Fruit fly (Drosophila melanogaster) whole organism, embryonic: ENCODE measurements around the gene CG4594.

ENCODE experiments used
- Ada2b ChIP-seq: fragments of 200-800 bp; sonication (Bioruptor generic); IDR thresholded peaks from 2 replicates; pipeline ENCODE4 v1.3.6; 2022; ENCODE audit warnings: missing biosample characterization, missing genetic modification characterization
- CG1024 ChIP-seq: fragments of 200-800 bp; sonication (Bioruptor generic); IDR thresholded peaks from 2 replicates; pipeline ENCODE4 v1.3.6; 2022; ENCODE audit warnings: missing biosample characterization, missing genetic modification characterization
- CG10431 ChIP-seq: fragments of 200-800 bp; sonication (Bioruptor generic); optimal IDR thresholded peaks from 3 replicates; lab custom pipeline; 2018; ENCODE audit warnings: missing biosample characterization, mild to moderate bottlenecking, missing genetic modification characterization
- CG10654 ChIP-seq: fragments of 200-800 bp; sonication (Bioruptor generic); optimal IDR thresholded peaks from 2 replicates; lab custom pipeline; 2016; ENCODE audit warnings: missing biosample characterization, missing genetic modification characterization
- CG10959 ChIP-seq: fragments of 200-800 bp; sonication (Bioruptor generic); IDR thresholded peaks from 2 replicates; pipeline ENCODE4 v1.3.6; 2022; ENCODE audit warnings: missing biosample characterization, missing genetic modification characterization
- CG11247 ChIP-seq: fragments of 200-800 bp; sonication (Bioruptor generic); IDR thresholded peaks from 2 replicates; pipeline ENCODE4 v1.3.6; 2022; ENCODE audit warnings: missing biosample characterization, missing genetic modification characterization
- CG11504 ChIP-seq: fragments of 200-800 bp; sonication (Bioruptor generic); optimal IDR thresholded peaks from 3 replicates; lab custom pipeline; 2019; ENCODE audit warnings: missing biosample characterization, mild to moderate bottlenecking, missing genetic modification characterization, moderate library complexity
- CG12391 ChIP-seq: fragments of 200-800 bp; sonication (Bioruptor generic); optimal IDR thresholded peaks from 3 replicates; lab custom pipeline; 2018; ENCODE audit warnings: missing biosample characterization, mild to moderate bottlenecking, missing genetic modification characterization, moderate library complexity
- CG12769 ChIP-seq: fragments of 200-800 bp; sonication (Bioruptor generic); optimal IDR thresholded peaks from 2 replicates; lab custom pipeline; 2019; ENCODE audit warnings: missing biosample characterization, mild to moderate bottlenecking, missing genetic modification characterization, moderate library complexity
- CG13296 ChIP-seq: fragments of 200-800 bp; sonication (Bioruptor generic); optimal IDR thresholded peaks from 3 replicates; lab custom pipeline; 2018; ENCODE audit warnings: missing biosample characterization, mild to moderate bottlenecking, missing genetic modification characterization
- CG14965 ChIP-seq: fragments of 200-800 bp; sonication (Bioruptor generic); optimal IDR thresholded peaks from 2 replicates; lab custom pipeline; 2016; ENCODE audit warnings: missing biosample characterization, missing genetic modification characterization, borderline replicate concordance
- CG1603 ChIP-seq: fragments of 200-800 bp; sonication (Bioruptor generic); optimal IDR thresholded peaks from 2 replicates; lab custom pipeline; 2019; ENCODE audit warnings: missing biosample characterization, mild to moderate bottlenecking, missing genetic modification characterization, moderate library complexity
- CG17829 ChIP-seq: fragments of 200-800 bp; optimal IDR thresholded peaks from 2 replicates; lab custom pipeline; 2019; ENCODE audit warnings: missing biosample characterization, mild to moderate bottlenecking, missing genetic modification characterization, moderate library complexity
- CG17912 ChIP-seq: fragments of 200-800 bp; sonication (Bioruptor generic); optimal IDR thresholded peaks from 2 replicates; lab custom pipeline; 2018; ENCODE audit warnings: missing biosample characterization, mild to moderate bottlenecking, missing genetic modification characterization
- CG4424 ChIP-seq: fragments of 200-800 bp; sonication (Bioruptor generic); optimal IDR thresholded peaks from 3 replicates; lab custom pipeline; 2016; ENCODE audit warnings: missing biosample characterization, missing genetic modification characterization
- CG6175 ChIP-seq: fragments of 200-800 bp; sonication (Bioruptor generic); IDR thresholded peaks from 3 replicates; pipeline ENCODE4 v1.3.6; 2022; ENCODE audit warnings: missing biosample characterization, missing genetic modification characterization
- CG8290 ChIP-seq, 3 experiments: fragments of 200-800 bp; sonication (Bioruptor generic); optimal IDR thresholded peaks; 2 replicates each; lab custom pipeline; 2016 to 2019; ENCODE audit warnings: missing biosample characterization in 3 of 3, missing genetic modification characterization in 3 of 3, mild to moderate bottlenecking in 2 of 3, moderate library complexity in 1 of 3
- CG8478 ChIP-seq: fragments of >200 bp; optimal IDR thresholded peaks from 2 replicates; lab custom pipeline; 2018
- CG9215 ChIP-seq: fragments of 200-800 bp; sonication (Bioruptor generic); IDR thresholded peaks from 2 replicates; pipeline ENCODE4 v1.3.6; 2022; ENCODE audit warnings: missing biosample characterization, missing genetic modification characterization
- CrebB ChIP-seq: fragments of 200-800 bp; sonication (Bioruptor generic); optimal IDR thresholded peaks from 3 replicates; lab custom pipeline; 2018; ENCODE audit warnings: missing biosample characterization, mild to moderate bottlenecking, missing genetic modification characterization
- Dad ChIP-seq: fragments of 200-800 bp; sonication (Bioruptor generic); optimal IDR thresholded peaks from 3 replicates; lab custom pipeline; 2016; ENCODE audit warnings: missing biosample characterization, missing genetic modification characterization
- Dll ChIP-seq: fragments of 200-800 bp; sonication (Bioruptor generic); IDR thresholded peaks from 4 replicates; pipeline ENCODE4 v1.3.6; 2022; ENCODE audit warnings: missing biosample characterization, missing genetic modification characterization; ENCODE audit not compliant: partially characterized antibody
- GATAe ChIP-seq: fragments of 200-800 bp; sonication (Bioruptor generic); conservative IDR thresholded peaks from 2 replicates; pipeline ENCODE4 v1.3.6; 2022; ENCODE audit warnings: missing biosample characterization, missing genetic modification characterization
- Gsc ChIP-seq: fragments of 200-800 bp; sonication (Bioruptor generic); IDR thresholded peaks from 2 replicates; pipeline ENCODE4 v1.3.6; 2022; ENCODE audit warnings: missing biosample characterization, missing genetic modification characterization
- H2.0 ChIP-seq: fragments of 200-800 bp; sonication (Bioruptor generic); IDR thresholded peaks from 2 replicates; pipeline ENCODE4 v1.3.6; 2022; ENCODE audit warnings: missing biosample characterization, missing genetic modification characterization
- Hmr ChIP-seq: fragments of 200-800 bp; sonication (Bioruptor generic); optimal IDR thresholded peaks from 3 replicates; lab custom pipeline; 2017; ENCODE audit warnings: mild to moderate bottlenecking, missing biosample characterization, missing genetic modification reagents, missing genetic modification characterization
- MTF-1 ChIP-seq: fragments of 200-800 bp; sonication (Bioruptor generic); optimal IDR thresholded peaks from 2 replicates; lab custom pipeline; 2018; ENCODE audit warnings: missing biosample characterization, mild to moderate bottlenecking, missing genetic modification characterization, borderline replicate concordance
- Nf-YC ChIP-seq: fragments of 200-800 bp; optimal IDR thresholded peaks from 3 replicates; lab custom pipeline; 2019; ENCODE audit warnings: missing biosample characterization, mild to moderate bottlenecking, missing genetic modification characterization, moderate library complexity
- Poxn ChIP-seq: fragments of 200-800 bp; sonication (Bioruptor generic); IDR thresholded peaks from 2 replicates; pipeline ENCODE4 v1.3.6; 2022; ENCODE audit warnings: missing biosample characterization, missing genetic modification characterization
- Sin3A ChIP-seq: fragments of >200 bp; optimal IDR thresholded peaks from 2 replicates; lab custom pipeline; 2018
- Spps ChIP-seq: fragments of 200-800 bp; sonication (Bioruptor generic); optimal IDR thresholded peaks from 2 replicates; lab custom pipeline; 2018; ENCODE audit warnings: missing biosample characterization, mild to moderate bottlenecking, missing genetic modification characterization
- TFAM ChIP-seq: fragments of 200-800 bp; sonication (Bioruptor generic); optimal IDR thresholded peaks from 2 replicates; lab custom pipeline; 2017; ENCODE audit warnings: missing biosample characterization, missing genetic modification characterization, inconsistent platforms
- Trl ChIP-seq, 3 experiments: fragments of >200 bp in 2 of 3; fragments of 200-800 bp in 1 of 3; sonication (Bioruptor generic) in 1 of 3; optimal IDR thresholded peaks; 2 replicates in 1 of 3; 3 replicates in 2 of 3; lab custom pipeline; 2016 to 2017; ENCODE audit warnings: missing biosample characterization in 1 of 3, missing genetic modification characterization in 1 of 3
- abd-A ChIP-seq: fragments of 200-800 bp; sonication (Bioruptor generic); optimal IDR thresholded peaks from 3 replicates; lab custom pipeline; 2019; ENCODE audit warnings: missing biosample characterization, mild to moderate bottlenecking, missing genetic modification characterization, moderate library complexity
- al ChIP-seq: fragments of 200-800 bp; sonication (Bioruptor generic); IDR thresholded peaks from 2 replicates; pipeline ENCODE4 v1.3.6; 2022; ENCODE audit warnings: missing biosample characterization, missing genetic modification characterization
- bigmax ChIP-seq: fragments of 200-800 bp; sonication (Bioruptor generic); optimal IDR thresholded peaks from 2 replicates; lab custom pipeline; 2018; ENCODE audit warnings: missing biosample characterization, mild to moderate bottlenecking, missing genetic modification characterization
- crp ChIP-seq, 2 experiments: fragments of 200-800 bp; sonication (Bioruptor generic); optimal IDR thresholded peaks; 2 replicates in 1 of 2; 3 replicates in 1 of 2; lab custom pipeline; 2017; ENCODE audit warnings: missing biosample characterization in 2 of 2, missing genetic modification characterization in 2 of 2, mild to moderate bottlenecking in 1 of 2, moderate library complexity in 1 of 2
- disco-r ChIP-seq: fragments of 200-800 bp; sonication (Bioruptor generic); optimal IDR thresholded peaks from 2 replicates; lab custom pipeline; 2016; ENCODE audit warnings: missing biosample characterization, missing genetic modification characterization
- fd96Cb ChIP-seq: fragments of 200-800 bp; sonication (Bioruptor generic); optimal IDR thresholded peaks from 2 replicates; lab custom pipeline; 2018; ENCODE audit warnings: missing biosample characterization, mild to moderate bottlenecking, missing genetic modification characterization, moderate library complexity
- gsb ChIP-seq: fragments of 200-800 bp; sonication (Bioruptor generic); IDR thresholded peaks from 2 replicates; pipeline ENCODE4 v1.3.6; 2022; ENCODE audit warnings: missing biosample characterization, missing genetic modification characterization
- hbn ChIP-seq: fragments of 200-800 bp; sonication (Bioruptor generic); IDR thresholded peaks from 2 replicates; pipeline ENCODE4 v1.3.6; 2022; ENCODE audit warnings: missing biosample characterization, missing genetic modification characterization; ENCODE audit not compliant: partially characterized antibody
- hkb ChIP-seq, 2 experiments: fragments of 200-800 bp in 1 of 2; fragments of >200 bp in 1 of 2; sonication (Bioruptor generic) in 1 of 2; IDR thresholded peaks in 1 of 2; optimal IDR thresholded peaks in 1 of 2; 2 replicates each; pipeline versions ENCODE4 v1.3.6 to Lab custom; 2017 to 2022; ENCODE audit warnings: missing biosample characterization in 1 of 2, missing genetic modification characterization in 1 of 2
- knrl ChIP-seq: fragments of 200-800 bp; sonication (Bioruptor generic); IDR thresholded peaks from 3 replicates; pipeline ENCODE4 v1.3.6; 2022; ENCODE audit warnings: missing biosample characterization, missing genetic modification characterization; ENCODE audit not compliant: partially characterized antibody
- peb ChIP-seq: fragments of 200-800 bp; sonication (Bioruptor generic); IDR thresholded peaks from 2 replicates; pipeline ENCODE4 v1.3.6; 2022; ENCODE audit warnings: missing biosample characterization, missing genetic modification characterization
- pum ChIP-seq: fragments of 200-800 bp; sonication (Bioruptor generic); optimal IDR thresholded peaks from 2 replicates; lab custom pipeline; 2016; ENCODE audit warnings: missing biosample characterization, missing genetic modification characterization
- rib ChIP-seq: fragments of 200-800 bp; sonication (Bioruptor generic); IDR thresholded peaks from 2 replicates; pipeline ENCODE4 v1.3.6; 2022; ENCODE audit warnings: missing biosample characterization, missing genetic modification characterization
- row ChIP-seq: fragments of 200-800 bp; sonication (Bioruptor generic); IDR thresholded peaks from 3 replicates; pipeline ENCODE4 v1.3.6; 2022; ENCODE audit warnings: missing biosample characterization, missing genetic modification characterization
- sima ChIP-seq: fragments of 200-800 bp; sonication (Bioruptor generic); optimal IDR thresholded peaks from 2 replicates; lab custom pipeline; 2016; ENCODE audit warnings: missing biosample characterization, missing genetic modification characterization
- sr ChIP-seq: fragments of 200-800 bp; sonication (Bioruptor generic); IDR thresholded peaks from 3 replicates; pipeline ENCODE4 v1.3.6; 2022; ENCODE audit warnings: missing biosample characterization, missing genetic modification characterization
- tgo ChIP-seq: fragments of 200-800 bp; sonication (Bioruptor generic); IDR thresholded peaks from 3 replicates; pipeline ENCODE4 v1.3.6; 2022; ENCODE audit warnings: missing biosample characterization, missing genetic modification characterization
- zen ChIP-seq: fragments of 200-800 bp; sonication (Bioruptor generic); optimal IDR thresholded peaks from 3 replicates; lab custom pipeline; 2018; ENCODE audit warnings: missing biosample characterization, mild to moderate bottlenecking, missing genetic modification characterization, moderate library complexity

The CG4594 gene

DNA sequence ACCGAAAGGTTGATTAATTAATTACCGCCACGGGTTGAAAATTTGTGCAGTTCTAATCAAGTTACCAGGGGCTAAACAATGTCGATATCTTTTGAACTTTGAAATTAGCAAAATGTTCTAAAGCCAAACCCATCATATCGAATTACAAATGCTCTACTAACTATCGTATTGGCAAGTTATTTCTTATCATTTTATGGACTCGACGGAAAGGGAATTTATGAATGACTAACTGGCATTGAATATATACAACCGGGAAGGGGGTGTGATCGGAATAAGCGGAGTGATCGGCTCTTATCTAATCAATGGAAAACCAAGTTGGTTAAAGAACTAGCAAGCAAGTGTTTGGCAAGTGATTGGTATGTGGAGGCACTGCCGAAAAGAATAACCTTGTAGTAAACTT, 23.6 kb downstream of the CG4594 start (continued):
- no peak for TF ChIP-seq disco-r (GFP tag; lab: Kevin White, UChicago)
- TF ChIP-seq Trl (optimal IDR thresholded peaks at IDR 0.05; lab: Kevin White, UChicago): no peak
- no peak for TF ChIP-seq Trl (GFP tag; optimal IDR thresholded peaks at IDR 0.05; lab: Kevin White, UChicago)
- no peak for TF ChIP-seq pum (GFP tag; lab: Kevin White, UChicago)
- TF ChIP-seq CG8290 (GFP tag; optimal IDR thresholded peaks at IDR 0.05; lab: Kevin White, UChicago): no peak
- peak in 1 of 2 experiments; percentile 85 for TF ChIP-seq CG8290 (tag; optimal IDR thresholded peaks at IDR 0.05; lab: Kevin White, UChicago)
- TF ChIP-seq abd-A: no peak
- no peak for TF ChIP-seq hkb (optimal IDR thresholded peaks at IDR 0.05; lab: Kevin White, UChicago)
- TF ChIP-seq hkb (GFP tag; IDR thresholded peaks at IDR 0.05; lab: Robert Waterston, UW): no peak
- TF ChIP-seq Dad (GFP tag; lab: Kevin White, UChicago): no peak
- no peak for TF ChIP-seq CrebB (tag; lab: Kevin White, UChicago)
- no peak for TF ChIP-seq Spps (tag; lab: Kevin White, UChicago)
- no peak for TF ChIP-seq gsb (GFP tag; lab: Robert Waterston, UW)
- TF ChIP-seq Sin3A (lab: Kevin White, UChicago): no peak
- no peak for TF ChIP-seq CG11504 (tag; lab: Kevin White, UChicago)
- no peak for TF ChIP-seq Dll
- TF ChIP-seq CG9215 (GFP tag; lab: Robert Waterston, UW): no peak
- peak; percentile 76 for TF ChIP-seq row (GFP tag; lab: Robert Waterston, UW)
- no peak for TF ChIP-seq al (GFP tag; lab: Robert Waterston, UW)
- TF ChIP-seq TFAM (GFP tag; lab: Kevin White, UChicago): no peak
- TF ChIP-seq CG10959 (GFP tag; lab: Robert Waterston, UW): no peak
- peak; percentile 34 for TF ChIP-seq Hmr (GFP tag; lab: Kevin White, UChicago)
- no peak for TF ChIP-seq CG12391
- TF ChIP-seq CG12769 (tag; lab: Kevin White, UChicago): peak; percentile 72
- TF ChIP-seq Ada2b (GFP tag; lab: Robert Waterston, UW): no peak
- no peak for TF ChIP-seq Gsc (GFP tag; lab: Robert Waterston, UW)
- TF ChIP-seq Poxn: no peak
- no peak for TF ChIP-seq MTF-1 (GFP tag; lab: Kevin White, UChicago)
- TF ChIP-seq bigmax (GFP tag; lab: Kevin White, UChicago): no peak
- no peak for TF ChIP-seq CG4424
- TF ChIP-seq fd96Cb (tag; lab: Kevin White, UChicago): no peak
- TF ChIP-seq CG11247 (GFP tag; lab: Robert Waterston, UW): no peak
- TF ChIP-seq CG8478 (lab: Kevin White, UChicago): no peak
- TF ChIP-seq CG17912 (GFP tag; lab: Kevin White, UChicago): no peak
- no peak for TF ChIP-seq peb (GFP tag; lab: Robert Waterston, UW)
- no peak for TF ChIP-seq CG17829
- TF ChIP-seq hbn: no peak
- peak; percentile 30 for TF ChIP-seq CG13296 (GFP tag; lab: Kevin White, UChicago)
- no peak for TF ChIP-seq CG14965 (GFP tag; lab: Kevin White, UChicago)
- no peak for TF ChIP-seq sima (GFP tag; lab: Kevin White, UChicago)
- TF ChIP-seq CG10654: no peak
- TF ChIP-seq knrl (GFP tag; lab: Robert Waterston, UW): no peak
- no peak for TF ChIP-seq CG1024 (GFP tag; lab: Robert Waterston, UW)
- no peak for TF ChIP-seq crp (GFP tag; optimal IDR thresholded peaks at IDR 0.05; lab: Kevin White, UChicago)
- TF ChIP-seq H2.0 (GFP tag; lab: Robert Waterston, UW): no peak
- peak; percentile 22 for TF ChIP-seq CG1603 (tag; lab: Kevin White, UChicago)
- peak; percentile 89 for TF ChIP-seq GATAe (GFP tag; lab: Robert Waterston, UW)
- no peak for TF ChIP-seq Nf-YC (tag; lab: Kevin White, UChicago)
- no peak for TF ChIP-seq tgo (GFP tag; lab: Robert Waterston, UW)
- TF ChIP-seq CG6175 (GFP tag; lab: Robert Waterston, UW): no peak
- peak; percentile 73 for TF ChIP-seq rib
- TF ChIP-seq sr (GFP tag; lab: Robert Waterston, UW): no peak
- no peak for TF ChIP-seq CG10431 (GFP tag; lab: Kevin White, UChicago)
- no peak for TF ChIP-seq zen
